Fruit fly (Drosophila melanogaster): ENCODE data around the gene jp.
A peak's percentile ranks its signal among the peaks of the same experiment; 100 is the strongest.

jp gene

dm6 chr2L:9526518-9526917 lies 40.0 kb downstream of the jp start:
- TF ChIP-seq CG8944 (GFP tag; optimal IDR thresholded peaks at IDR 0.05) (no peak), chif (GFP tag; optimal IDR thresholded peaks at IDR 0.05) (no peak), Meics (GFP tag; optimal IDR thresholded peaks at IDR 0.05) (no peak), CG14860 (GFP tag; IDR thresholded peaks at IDR 0.05; ENCODE audit: partially characterized antibody) (no peak), Oli (tag; optimal IDR thresholded peaks at IDR 0.05) (no peak), CG2875 (GFP tag; optimal IDR thresholded peaks at IDR 0.05) (no peak), gsb (GFP tag; IDR thresholded peaks at IDR 0.05) (no peak), ken (GFP tag; IDR thresholded peaks at IDR 0.05) (no peak), Hmx (GFP tag; optimal IDR thresholded peaks at IDR 0.05) (no peak), CG8765 (GFP tag; IDR thresholded peaks at IDR 0.05) (no peak), CG2712 (tag; optimal IDR thresholded peaks at IDR 0.05) (no peak), YL-1 (GFP tag; optimal IDR thresholded peaks at IDR 0.05) (no peak), CG15479 (GFP tag; optimal IDR thresholded peaks at IDR 0.05) (no peak), Gug (GFP tag; IDR thresholded peaks at IDR 0.05) (no peak), oc (tag; optimal IDR thresholded peaks at IDR 0.05) (no peak), Blimp-1 (GFP tag; optimal IDR thresholded peaks at IDR 0.05) (no peak), klu (GFP tag; IDR thresholded peaks at IDR 0.05) (no peak), Doc3 (GFP tag; IDR thresholded peaks at IDR 0.05; ENCODE audit: partially characterized antibody) (no peak), CG7987 (GFP tag; optimal IDR thresholded peaks at IDR 0.05) (no peak), lab (GFP tag; optimal IDR thresholded peaks at IDR 0.05) (peak; percentile 43), CG18599 (GFP tag; optimal IDR thresholded peaks at IDR 0.05) (peak; percentile 27), ATbp (GFP tag; optimal IDR thresholded peaks at IDR 0.05) (peak; percentile 38), CG15601 (tag; optimal IDR thresholded peaks at IDR 0.05) (peak; percentile 2), dmrt99B (tag; optimal IDR thresholded peaks at IDR 0.05) (no peak), tll (GFP tag; optimal IDR thresholded peaks at IDR 0.05) (no peak), p53 (GFP tag; optimal IDR thresholded peaks at IDR 0.05) (no peak), HHEX (GFP tag; optimal IDR thresholded peaks at IDR 0.05) (peak; percentile 30), CG14441 (GFP tag; IDR thresholded peaks at IDR 0.05) (no peak), ase (GFP tag; IDR thresholded peaks at IDR 0.05) (no peak), lov (optimal IDR thresholded peaks at IDR 0.05) (no peak), lov (GFP tag; IDR thresholded peaks at IDR 0.05) (no peak), caup (GFP tag; optimal IDR thresholded peaks at IDR 0.05; ENCODE audit: severe bottlenecking) (peak; percentile 34), Dad (GFP tag; optimal IDR thresholded peaks at IDR 0.05) (no peak), CG3995 (GFP tag; optimal IDR thresholded peaks at IDR 0.05) (no peak)

- TF ChIP-seq Atf3 (GFP tag; optimal IDR thresholded peaks at IDR 0.05): peak; percentile 76
- TF ChIP-seq sr (GFP tag; IDR thresholded peaks at IDR 0.05): peak; percentile 94
- peak; percentile 59 for TF ChIP-seq CG9817 (tag; optimal IDR thresholded peaks at IDR 0.05)
- peak; percentile 88 for TF ChIP-seq CG3838 (GFP tag; optimal IDR thresholded peaks at IDR 0.05)
- TF ChIP-seq CG18599 (GFP tag; optimal IDR thresholded peaks at IDR 0.05): peak; percentile 94
- TF ChIP-seq wor (GFP tag; IDR thresholded peaks at IDR 0.05): no peak
- no peak for TF ChIP-seq CG2129 (GFP tag; IDR thresholded peaks at IDR 0.05; ENCODE audit: partially characterized antibody)
- peak; percentile 43; the same call in 1 of the 2 replicates for TF ChIP-seq ttk (GFP tag; IDR thresholded peaks at IDR 0.05)
- peak; percentile 90 for TF ChIP-seq CG12744 (GFP tag; optimal IDR thresholded peaks at IDR 0.05)
- TF ChIP-seq Sry-δ (GFP tag; optimal IDR thresholded peaks at IDR 0.05): peak; percentile 49
- peak; percentile 71 for TF ChIP-seq CG2120 (GFP tag; optimal IDR thresholded peaks at IDR 0.05)
- peak; percentile 87 for TF ChIP-seq CG6854 (GFP tag; optimal IDR thresholded peaks at IDR 0.05)
- peak; percentile 7 for TF ChIP-seq phol (tag; optimal IDR thresholded peaks at IDR 0.05)
- TF ChIP-seq lab (GFP tag; optimal IDR thresholded peaks at IDR 0.05): peak; percentile 97
- TF ChIP-seq CG14965 (GFP tag; optimal IDR thresholded peaks at IDR 0.05; ENCODE audit: borderline replicate concordance): peak; percentile 78
- TF ChIP-seq sna (GFP tag; IDR thresholded peaks at IDR 0.05; ENCODE audit: partially characterized antibody): no peak
- peak; percentile 44 for TF ChIP-seq fd96Cb (tag; optimal IDR thresholded peaks at IDR 0.05)
- TF ChIP-seq Elba2 (GFP tag; optimal IDR thresholded peaks at IDR 0.05): no peak
- peak; percentile 51 for TF ChIP-seq mam (GFP tag; optimal IDR thresholded peaks at IDR 0.05)
- TF ChIP-seq emc (GFP tag; optimal IDR thresholded peaks at IDR 0.05): peak; percentile 61
- TF ChIP-seq CG15601 (tag; optimal IDR thresholded peaks at IDR 0.05): peak; percentile 96
Measured at dm6 chr2L:9525719-9526118, 40.8 kb downstream of the jp start.

All from whole organism, embryonic.